Fruit fly (Drosophila melanogaster) whole organism, embryonic: Measurements from ENCODE around the gene eIF3l.

Source experiments
- CG32532 ChIP-seq: fragments of 200-800 bp; sonication (Bioruptor generic); IDR thresholded peaks from 2 replicates; pipeline ENCODE4 v1.3.6; 2022; ENCODE audit warnings: missing biosample characterization, missing genetic modification characterization
- CG4854 ChIP-seq: fragments of 200-800 bp; sonication (Bioruptor generic); optimal IDR thresholded peaks from 2 replicates; lab custom pipeline; 2016; ENCODE audit warnings: missing biosample characterization, missing genetic modification characterization, inconsistent platforms
- CG8765 ChIP-seq: fragments of 200-800 bp; sonication (Bioruptor generic); IDR thresholded peaks from 2 replicates; pipeline ENCODE4 v1.3.6; 2022; ENCODE audit warnings: missing biosample characterization, missing genetic modification characterization
- Mes4 ChIP-seq: fragments of 200-800 bp; sonication (Bioruptor generic); optimal IDR thresholded peaks from 2 replicates; lab custom pipeline; 2016; ENCODE audit warnings: missing biosample characterization, missing genetic modification characterization
- disco-r ChIP-seq: fragments of 200-800 bp; sonication (Bioruptor generic); optimal IDR thresholded peaks from 2 replicates; lab custom pipeline; 2016; ENCODE audit warnings: missing biosample characterization, missing genetic modification characterization
- ro ChIP-seq: fragments of 200-800 bp; sonication (Bioruptor generic); IDR thresholded peaks from 2 replicates; pipeline ENCODE4 v1.3.6; 2022; ENCODE audit warnings: missing biosample characterization, missing genetic modification characterization
- tgo ChIP-seq: fragments of 200-800 bp; sonication (Bioruptor generic); IDR thresholded peaks from 3 replicates; pipeline ENCODE4 v1.3.6; 2022; ENCODE audit warnings: missing biosample characterization, missing genetic modification characterization

- TF ChIP-seq Mes4 (GFP tag; lab: Kevin White, UChicago) (no peak), CG4854 (GFP tag; lab: Kevin White, UChicago) (no peak), disco-r (GFP tag; lab: Kevin White, UChicago) (no peak), ro (GFP tag; lab: Robert Waterston, UW) (no peak), tgo (GFP tag; lab: Robert Waterston, UW) (no peak), CG32532 (no peak), CG8765 (GFP tag; lab: Robert Waterston, UW) (no peak)
These were observed 47.6 kb upstream of the eIF3l start, which contains the start of gene thoc6 for dm6 chr3L:12193485-12193884.
